Worm (Caenorhabditis elegans) whole organism, L4 larva: ENCODE measurements around the gene F39F10.5.

Experiments used
- D1046.2 ChIP-seq: fragments of 200-800 bp; sonication (Bioruptor generic); IDR thresholded peaks from 2 replicates; pipeline ENCODE4 v1.3.6; 2022; ENCODE audit warnings: missing genetic modification characterization, missing compliant biosample characterization
- F10B5.3 ChIP-seq: sonication (generic microtip); optimal IDR thresholded peaks from 2 replicates; lab custom pipeline; 2016; ENCODE audit warnings: mild to moderate bottlenecking, missing genetic modification characterization, missing compliant biosample characterization
- F26F4.8 ChIP-seq: fragments of 200-800 bp; sonication (Bioruptor generic); conservative IDR thresholded peaks from 2 replicates; pipeline ENCODE4 v1.3.6; 2022; ENCODE audit warnings: missing genetic modification characterization, missing compliant biosample characterization
- T26A8.4 ChIP-seq: fragments of 200-800 bp; sonication (Bioruptor generic); IDR thresholded peaks from 2 replicates; pipeline ENCODE4 v1.3.6; 2022; ENCODE audit warnings: missing genetic modification characterization, missing compliant biosample characterization
- Y5F2A.4 ChIP-seq: fragments of 200-800 bp; sonication (Bioruptor generic); optimal IDR thresholded peaks from 2 replicates; lab custom pipeline; 2018; ENCODE audit warnings: mild to moderate bottlenecking, missing genetic modification characterization, missing compliant biosample characterization
- ZK546.5 ChIP-seq, 2 experiments: sonication (generic microtip); optimal IDR thresholded peaks; 2 replicates each; lab custom pipeline; 2017; ENCODE audit warnings: missing biosample characterization in 2 of 2, missing genetic modification characterization in 2 of 2
- aly-2 ChIP-seq: sonication (generic microtip); optimal IDR thresholded peaks from 2 replicates; lab custom pipeline; 2018; ENCODE audit warnings: missing biosample characterization, missing genetic modification characterization
- ama-1 ChIP-seq: fragments of 150-350 bp; optimal IDR thresholded peaks from 2 replicates; lab custom pipeline; 2014; ENCODE audit warnings: inconsistent platforms, mixed read lengths
- arid-1 ChIP-seq: fragments of 200-800 bp; sonication (Bioruptor generic); conservative IDR thresholded peaks from 2 replicates; pipeline ENCODE4 v1.3.6; 2022; ENCODE audit warnings: missing genetic modification reagents, missing genetic modification characterization, missing compliant biosample characterization
- attf-4 ChIP-seq: sonication (generic microtip); optimal IDR thresholded peaks from 3 replicates; lab custom pipeline; 2017; ENCODE audit warnings: missing biosample characterization, missing genetic modification characterization
- ceh-20 ChIP-seq: fragments of 200-800 bp; sonication (Bioruptor generic); IDR thresholded peaks from 2 replicates; pipeline ENCODE4 v1.3.6; 2022; ENCODE audit warnings: missing genetic modification reagents, missing genetic modification characterization, missing compliant biosample characterization
- ceh-44 ChIP-seq: fragments of 200-800 bp; sonication (Bioruptor generic); IDR thresholded peaks from 2 replicates; pipeline ENCODE4 v1.3.6; 2022; ENCODE audit warnings: missing genetic modification reagents, missing genetic modification characterization, missing compliant biosample characterization
- ceh-82 ChIP-seq: sonication (generic microtip); optimal IDR thresholded peaks from 2 replicates; lab custom pipeline; 2017; ENCODE audit warnings: missing biosample characterization, missing genetic modification characterization
- ces-1 ChIP-seq: fragments of 150-350 bp; sonication (generic microtip); optimal IDR thresholded peaks from 4 replicates; lab custom pipeline; 2014; ENCODE audit warnings: missing biosample characterization, missing genetic modification reagents, missing genetic modification characterization
- cey-2 ChIP-seq: sonication (generic microtip); optimal IDR thresholded peaks from 3 replicates; lab custom pipeline; 2017; ENCODE audit warnings: missing genetic modification characterization, mild to moderate bottlenecking, missing compliant biosample characterization, antibody characterized with exemption, borderline replicate concordance; ENCODE audit not compliant: insufficient read depth
- ctbp-1 ChIP-seq: fragments of 200-800 bp; sonication (Bioruptor generic); IDR thresholded peaks from 2 replicates; pipeline ENCODE4 v1.3.6; 2022; ENCODE audit warnings: missing genetic modification reagents, missing genetic modification characterization, missing compliant biosample characterization
- daf-12 ChIP-seq: fragments of 150-350 bp; optimal IDR thresholded peaks from 2 replicates; lab custom pipeline; 2014; ENCODE audit warnings: missing biosample characterization, missing genetic modification reagents, missing genetic modification characterization
- daf-16 ChIP-seq, 3 experiments: sonication (generic microtip); optimal IDR thresholded peaks; 2 replicates each; lab custom pipeline; 2016 to 2017; ENCODE audit warnings: missing genetic modification characterization in 3 of 3, missing genetic modification reagents in 3 of 3, mild to moderate bottlenecking in 2 of 3, missing compliant biosample characterization in 2 of 3, missing biosample characterization in 1 of 3, moderate library complexity in 1 of 3
- dmd-6 ChIP-seq: fragments of 200-800 bp; sonication (Bioruptor generic); IDR thresholded peaks from 2 replicates; pipeline ENCODE4 v1.3.6; 2022; ENCODE audit warnings: missing genetic modification reagents, missing genetic modification characterization, missing compliant biosample characterization
- dve-1 ChIP-seq: sonication (generic microtip); optimal IDR thresholded peaks from 2 replicates; lab custom pipeline; 2017; ENCODE audit warnings: antibody characterized with exemption, mild to moderate bottlenecking, missing genetic modification characterization, missing compliant biosample characterization; ENCODE audit not compliant: insufficient read depth
- egl-43 ChIP-seq: fragments of 200-800 bp; sonication (Bioruptor generic); IDR thresholded peaks from 2 replicates; pipeline ENCODE4 v1.3.6; 2022; ENCODE audit warnings: missing genetic modification reagents, missing genetic modification characterization, missing compliant biosample characterization
- fos-1 ChIP-seq: fragments of 150-350 bp; optimal IDR thresholded peaks from 2 replicates; lab custom pipeline; 2014; ENCODE audit warnings: missing biosample characterization, missing genetic modification characterization
- hif-1 ChIP-seq, 2 experiments: sonication (generic microtip); optimal IDR thresholded peaks; 2 replicates each; lab custom pipeline; 2016 to 2017; ENCODE audit warnings: missing compliant biosample characterization in 2 of 2, missing genetic modification characterization in 2 of 2, missing genetic modification reagents in 2 of 2, missing genotype in 2 of 2, mild to moderate bottlenecking in 1 of 2
- hlh-11 ChIP-seq: fragments of 200-800 bp; sonication (Bioruptor generic); optimal IDR thresholded peaks from 2 replicates; lab custom pipeline; 2018; ENCODE audit warnings: mild to moderate bottlenecking, missing genetic modification characterization, missing compliant biosample characterization
- jun-1 ChIP-seq: fragments of 150-350 bp; optimal IDR thresholded peaks from 2 replicates; lab custom pipeline; 2014; ENCODE audit warnings: missing biosample characterization, missing genetic modification reagents, missing genetic modification characterization
- lim-7 ChIP-seq: fragments of 200-800 bp; sonication (Bioruptor generic); IDR thresholded peaks from 2 replicates; pipeline ENCODE4 v1.3.6; 2022; ENCODE audit warnings: missing genetic modification characterization, missing compliant biosample characterization
- lin-1 ChIP-seq: fragments of 200-800 bp; sonication (Bioruptor generic); IDR thresholded peaks from 2 replicates; pipeline ENCODE4 v1.3.6; 2022; ENCODE audit warnings: missing genetic modification reagents, missing genetic modification characterization, missing compliant biosample characterization
- lin-13 ChIP-seq: fragments of 150-350 bp; optimal IDR thresholded peaks from 2 replicates; lab custom pipeline; 2014; ENCODE audit warnings: missing biosample characterization, missing genetic modification reagents, missing genetic modification characterization
- lin-39 ChIP-seq: fragments of 150-350 bp; optimal IDR thresholded peaks from 2 replicates; lab custom pipeline; 2014; ENCODE audit warnings: missing biosample characterization, missing genetic modification reagents, missing genetic modification characterization
- madf-5 ChIP-seq, 2 experiments: fragments of 200-800 bp; sonication (Bioruptor generic); IDR thresholded peaks; 2 replicates each; pipeline ENCODE4 v1.3.6; 2022; ENCODE audit warnings: missing compliant biosample characterization in 2 of 2, missing genetic modification characterization in 2 of 2
- mdl-1 ChIP-seq, 2 experiments: fragments of 150-350 bp in 1 of 2; sonication (generic microtip) in 1 of 2; optimal IDR thresholded peaks; 2 replicates each; lab custom pipeline; 2014 to 2017; ENCODE audit warnings: missing biosample characterization in 2 of 2, missing genetic modification characterization in 2 of 2
- mdt-29 ChIP-seq: fragments of 200-800 bp; sonication (Bioruptor generic); IDR thresholded peaks from 2 replicates; pipeline ENCODE4 v1.3.6; 2022; ENCODE audit warnings: missing genetic modification reagents, missing genetic modification characterization, missing compliant biosample characterization
- mes-2 ChIP-seq: sonication (generic microtip); optimal IDR thresholded peaks from 2 replicates; lab custom pipeline; 2016; ENCODE audit warnings: missing genotype, mild to moderate bottlenecking, missing genetic modification characterization, missing compliant biosample characterization; ENCODE audit not compliant: poor library complexity, severe bottlenecking
- mxl-2 ChIP-seq: fragments of 200-800 bp; sonication (Bioruptor generic); conservative IDR thresholded peaks from 2 replicates; pipeline ENCODE4 v1.3.6; 2022; ENCODE audit warnings: missing genetic modification reagents, missing genetic modification characterization, missing compliant biosample characterization
- mxl-3 ChIP-seq: fragments of 200-800 bp; sonication (Bioruptor generic); optimal IDR thresholded peaks from 2 replicates; lab custom pipeline; 2018; ENCODE audit warnings: mild to moderate bottlenecking, missing genetic modification characterization, missing compliant biosample characterization
- nhr-10 ChIP-seq: fragments of 150-350 bp; optimal IDR thresholded peaks from 2 replicates; lab custom pipeline; 2014; ENCODE audit warnings: missing biosample characterization, missing genetic modification characterization
- nhr-11 ChIP-seq: fragments of 150-350 bp; optimal IDR thresholded peaks from 2 replicates; lab custom pipeline; 2014; ENCODE audit warnings: missing biosample characterization, missing genetic modification characterization
- nhr-25 ChIP-seq: sonication (generic microtip); optimal IDR thresholded peaks from 2 replicates; lab custom pipeline; 2017; ENCODE audit warnings: missing genetic modification characterization, mild to moderate bottlenecking, missing compliant biosample characterization, antibody characterized with exemption, moderate library complexity, borderline replicate concordance; ENCODE audit not compliant: insufficient read depth
- nhr-28 ChIP-seq: fragments of 150-350 bp; optimal IDR thresholded peaks from 2 replicates; lab custom pipeline; 2014; ENCODE audit warnings: missing biosample characterization, missing genetic modification characterization
- nhr-42 ChIP-seq: fragments of 200-800 bp; sonication (Bioruptor generic); IDR thresholded peaks from 2 replicates; pipeline ENCODE4 v1.3.6; 2022; ENCODE audit warnings: missing genetic modification characterization, missing compliant biosample characterization
- nhr-48 ChIP-seq: sonication (generic microtip); optimal IDR thresholded peaks from 2 replicates; lab custom pipeline; 2016; ENCODE audit warnings: mild to moderate bottlenecking, missing genetic modification characterization, missing compliant biosample characterization
- nhr-6 ChIP-seq: fragments of 150-350 bp; optimal IDR thresholded peaks from 2 replicates; lab custom pipeline; 2014; ENCODE audit warnings: missing biosample characterization, missing genetic modification characterization
- nhr-76 ChIP-seq: fragments of 150-350 bp; optimal IDR thresholded peaks from 2 replicates; lab custom pipeline; 2014; ENCODE audit warnings: missing biosample characterization, missing genetic modification characterization
- nhr-77 ChIP-seq: fragments of 150-350 bp; optimal IDR thresholded peaks from 2 replicates; lab custom pipeline; 2014; ENCODE audit warnings: missing biosample characterization, missing genetic modification characterization
- php-3 ChIP-seq: fragments of 200-800 bp; sonication (Bioruptor generic); IDR thresholded peaks from 2 replicates; pipeline ENCODE4 v1.3.6; 2022; ENCODE audit warnings: missing genetic modification reagents, missing genetic modification characterization, missing compliant biosample characterization
- set-16 ChIP-seq: fragments of 200-800 bp; sonication (Bioruptor generic); IDR thresholded peaks from 2 replicates; pipeline ENCODE4 v1.3.6; 2022; ENCODE audit warnings: missing genetic modification reagents, missing genetic modification characterization, missing compliant biosample characterization
- snpc-1.2 ChIP-seq: fragments of 200-800 bp; sonication (Bioruptor generic); IDR thresholded peaks from 2 replicates; pipeline ENCODE4 v1.3.6; 2022; ENCODE audit warnings: missing genetic modification reagents, missing genetic modification characterization, missing compliant biosample characterization
- tra-1 ChIP-seq: fragments of 200-800 bp; sonication (Bioruptor generic); IDR thresholded peaks from 2 replicates; pipeline ENCODE4 v1.3.6; 2022; ENCODE audit warnings: missing genetic modification reagents, missing genetic modification characterization, missing compliant biosample characterization
- zfp-2 ChIP-seq: sonication (generic microtip); optimal IDR thresholded peaks from 2 replicates; lab custom pipeline; 2016; ENCODE audit warnings: mild to moderate bottlenecking, missing genetic modification characterization, missing compliant biosample characterization
- ztf-7 ChIP-seq: fragments of 150-350 bp; optimal IDR thresholded peaks from 2 replicates; lab custom pipeline; 2014; ENCODE audit warnings: missing biosample characterization, missing genetic modification characterization

F39F10.5 gene

DNA sequence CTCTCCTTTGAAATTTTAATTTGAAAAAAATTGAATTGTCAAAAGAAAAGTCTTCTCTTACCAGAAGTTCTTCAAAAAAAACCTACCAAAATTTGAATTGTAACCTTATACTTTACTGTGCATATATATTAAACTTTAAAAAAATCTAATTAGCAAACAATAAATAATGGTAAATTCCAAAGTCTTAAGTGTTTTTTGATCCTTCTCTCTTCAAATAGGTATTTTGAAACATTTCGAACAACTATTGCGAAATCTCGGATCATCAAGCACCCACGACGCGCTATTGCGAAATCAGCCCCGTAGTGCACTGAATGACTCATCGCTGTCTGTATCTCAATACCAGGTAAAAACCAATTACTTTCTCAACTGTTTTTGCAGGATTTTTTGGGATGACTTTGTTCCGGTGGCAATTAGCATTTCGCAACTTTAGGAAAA lies 17.1 kb upstream of the F39F10.5 start (continued):
- peak; percentile 95 for TF ChIP-seq lim-7 (GFP tag; lab: Robert Waterston, UW)
- peak; percentile 65; the same call in 1 of the 2 replicates for TF ChIP-seq mxl-2
- peak in 1 of 2 experiments; percentile 11 for TF ChIP-seq mdl-1 (tag; optimal IDR thresholded peaks at IDR 0.05; lab: Kevin White, UChicago)
- TF ChIP-seq ztf-7 (tag; lab: Kevin White, UChicago): peak; percentile 55
- TF ChIP-seq snpc-1.2 (GFP tag; lab: Robert Waterston, UW): peak; percentile 85
- peak; percentile 45 for TF ChIP-seq dmd-6 (GFP tag; lab: Robert Waterston, UW)
- no peak for TF ChIP-seq daf-16 (GFP tag; optimal IDR thresholded peaks at IDR 0.05; lab: Kevin White, UChicago)
- peak; percentile 12 for TF ChIP-seq daf-16 (tag; optimal IDR thresholded peaks at IDR 0.05; lab: Kevin White, UChicago)
- peak; percentile 49 for TF ChIP-seq nhr-28 (tag; lab: Kevin White, UChicago)
- no peak for TF ChIP-seq lin-39 (tag; lab: Kevin White, UChicago)
- TF ChIP-seq hif-1 (tag; optimal IDR thresholded peaks at IDR 0.05; lab: Kevin White, UChicago): peak in 1 of 2 experiments; percentile 84
- peak; percentile 8 for TF ChIP-seq nhr-48 (tag; lab: Kevin White, UChicago)
- peak; percentile 73; the same call in 1 of the 2 replicates for TF ChIP-seq D1046.2
- peak; percentile 52 for TF ChIP-seq hlh-11 (tag; lab: Kevin White, UChicago)
- peak; percentile 94 for TF ChIP-seq nhr-77 (tag; lab: Kevin White, UChicago)
- peak; percentile 78 for TF ChIP-seq T26A8.4
- peak; percentile 70; the same call in 1 of the 2 replicates for TF ChIP-seq ceh-20 (GFP tag; lab: Robert Waterston, UW)
- TF ChIP-seq ctbp-1: peak; percentile 56; the same call in 1 of the 2 replicates
- no peak for TF ChIP-seq ceh-82 (tag; lab: Kevin White, UChicago)
- TF ChIP-seq F26F4.8 (GFP tag; lab: Robert Waterston, UW): no peak
- TF ChIP-seq php-3 (GFP tag; lab: Robert Waterston, UW): peak; percentile 76
- no peak for TF ChIP-seq set-16
- peak; percentile 80 for TF ChIP-seq egl-43 (GFP tag; lab: Robert Waterston, UW)
- TF ChIP-seq nhr-6: peak; percentile 51
- TF ChIP-seq nhr-11 (tag; lab: Kevin White, UChicago): peak; percentile 67
- TF ChIP-seq nhr-10 (tag; lab: Kevin White, UChicago): peak; percentile 94
- TF ChIP-seq nhr-25 (tag; lab: Kevin White, UChicago): no peak
- peak; percentile 90 for TF ChIP-seq lin-13 (GFP tag; lab: Kevin White, UChicago)
- TF ChIP-seq ZK546.5 (tag; optimal IDR thresholded peaks at IDR 0.05; lab: Kevin White, UChicago): peak in 1 of 2 experiments; percentile 42
- peak; percentile 33; the same call in 1 of the 2 replicates for TF ChIP-seq ceh-44 (GFP tag; lab: Robert Waterston, UW)
- no peak for TF ChIP-seq aly-2
- no peak for TF ChIP-seq jun-1 (tag; lab: Kevin White, UChicago)
- TF ChIP-seq mdt-29 (GFP tag; lab: Robert Waterston, UW): peak; percentile 81
- TF ChIP-seq mxl-3 (GFP tag; lab: Kevin White, UChicago): peak; percentile 67
- no peak for TF ChIP-seq F10B5.3 (tag; lab: Kevin White, UChicago)
- TF ChIP-seq nhr-76: no peak
- peak; percentile 84 for TF ChIP-seq arid-1 (GFP tag; lab: Robert Waterston, UW)
- TF ChIP-seq cey-2 (tag; lab: Kevin White, UChicago): no peak
- TF ChIP-seq fos-1 (tag; lab: Kevin White, UChicago): no peak
- TF ChIP-seq ama-1 (lab: Kevin White, UChicago): peak; percentile 99
- peak; percentile 80 for TF ChIP-seq mes-2 (tag; lab: Kevin White, UChicago)
- TF ChIP-seq dve-1 (tag; lab: Kevin White, UChicago): peak; percentile 71
- TF ChIP-seq lin-1 (GFP tag; lab: Robert Waterston, UW): peak; percentile 86
- TF ChIP-seq daf-12 (tag; lab: Kevin White, UChicago): no peak
- peak; percentile 11 for TF ChIP-seq attf-4 (tag; lab: Kevin White, UChicago)
- TF ChIP-seq nhr-42: peak; percentile 83
- TF ChIP-seq tra-1 (GFP tag; lab: Robert Waterston, UW): 0 out of 2 replicates have a peak, but pooled peaks have one; percentile 61
- peak; percentile 71 to 88 for TF ChIP-seq madf-5 (GFP tag; IDR thresholded peaks at IDR 0.05; lab: Robert Waterston, UW)
- no peak for TF ChIP-seq zfp-2 (tag; lab: Kevin White, UChicago)
- peak; percentile 44 for TF ChIP-seq Y5F2A.4 (GFP tag; lab: Kevin White, UChicago)
- TF ChIP-seq ces-1: no peak
